Fruit fly (Drosophila melanogaster): ENCODE data around the gene AnxB10.
A peak's percentile ranks its signal among the peaks of the same experiment; 100 is the strongest.

The AnxB10 gene

DNA sequence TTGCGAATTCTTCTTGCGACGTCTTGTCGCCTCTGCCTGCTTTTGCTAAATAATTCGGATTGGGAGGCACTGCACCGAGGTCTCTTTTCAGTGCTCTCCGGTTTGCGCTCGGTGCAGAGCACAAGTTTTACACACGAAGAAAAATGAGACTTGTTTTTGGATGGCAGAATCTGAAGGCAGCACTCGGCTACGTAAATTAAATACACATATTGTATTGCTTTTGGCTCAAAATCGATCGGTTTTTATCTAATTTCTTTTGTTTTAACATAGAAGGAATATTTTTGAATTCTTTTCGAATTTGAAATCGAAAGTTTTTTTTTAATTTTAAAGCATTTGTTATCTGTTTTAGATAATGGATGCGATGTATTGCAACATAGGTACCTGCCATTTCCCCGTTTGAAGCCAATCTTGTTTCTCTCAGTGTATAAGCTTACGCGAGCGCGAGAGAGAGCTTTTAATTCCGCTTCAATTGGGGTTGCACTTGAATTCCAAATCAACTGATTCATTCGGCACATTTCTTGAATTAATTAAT is at the start of gene AnxB10 (continued):
- TF ChIP-seq CG16813 (GFP tag; IDR thresholded peaks at IDR 0.05; ENCODE audit: partially characterized antibody) (no peak), CG11723 (GFP tag; optimal IDR thresholded peaks at IDR 0.05) (peak; percentile 26), CG32772 (GFP tag; IDR thresholded peaks at IDR 0.05) (0 out of 2 replicates have a peak, but pooled peaks have one; percentile 25), Hmx (GFP tag; optimal IDR thresholded peaks at IDR 0.05) (no peak), CG5953 (GFP tag; IDR thresholded peaks at IDR 0.05) (no peak), zfh1 (GFP tag; IDR thresholded peaks at IDR 0.05) (0 out of 3 replicates have a peak, but pooled peaks have one; percentile 8), hb (GFP tag; IDR thresholded peaks at IDR 0.05; ENCODE audit: partially characterized antibody) (no peak), sr (GFP tag; IDR thresholded peaks at IDR 0.05) (no peak), Hmr (GFP tag; optimal IDR thresholded peaks at IDR 0.05) (no peak), so (GFP tag; IDR thresholded peaks at IDR 0.05) (peak; percentile 51; the same call in 1 of the 3 replicates), Xrp1 (GFP tag; IDR thresholded peaks at IDR 0.05) (peak; percentile 57; the same call in 1 of the 2 replicates), esg (GFP tag; conservative IDR thresholded peaks at IDR 0.05) (peak; percentile 58), gro (GFP tag; optimal IDR thresholded peaks at IDR 0.05) (no peak), CG3726 (GFP tag; IDR thresholded peaks at IDR 0.05) (no peak), gem (tag; optimal IDR thresholded peaks at IDR 0.05) (peak; percentile 74), CG8359 (GFP tag; optimal IDR thresholded peaks at IDR 0.05; ENCODE audit: borderline replicate concordance) (no peak), HmgD (GFP tag; optimal IDR thresholded peaks at IDR 0.05) (no peak), croc (GFP tag; conservative IDR thresholded peaks at IDR 0.05) (peak; percentile 26; the same call in 1 of the 3 replicates), Camta (GFP tag; optimal IDR thresholded peaks at IDR 0.05) (peak; percentile 24), wdn (GFP tag; IDR thresholded peaks at IDR 0.05) (no peak), Poxn (GFP tag; IDR thresholded peaks at IDR 0.05) (no peak), Dp (GFP tag; optimal IDR thresholded peaks at IDR 0.05) (no peak), hkb (optimal IDR thresholded peaks at IDR 0.05) (no peak), hkb (GFP tag; IDR thresholded peaks at IDR 0.05) (peak; percentile 67), pan (optimal IDR thresholded peaks at IDR 0.05) (no peak), pan (GFP tag; optimal IDR thresholded peaks at IDR 0.05 in 1 of 2, IDR thresholded peaks at IDR 0.05 in 1 of 2) (peak in 1 of 2 experiments; percentile 66), CG9609 (GFP tag; optimal IDR thresholded peaks at IDR 0.05) (peak; percentile 0), CG10274 (GFP tag; optimal IDR thresholded peaks at IDR 0.05) (peak; percentile 14), gcm (GFP tag; optimal IDR thresholded peaks at IDR 0.05) (peak; percentile 1), TFAM (GFP tag; optimal IDR thresholded peaks at IDR 0.05) (no peak), mam (GFP tag; optimal IDR thresholded peaks at IDR 0.05) (peak; percentile 56), CG2875 (GFP tag; optimal IDR thresholded peaks at IDR 0.05) (peak; percentile 35), otp (GFP tag; IDR thresholded peaks at IDR 0.05) (no peak), CG34376 (GFP tag; optimal IDR thresholded peaks at IDR 0.05) (no peak), CG4617 (GFP tag; optimal IDR thresholded peaks at IDR 0.05; ENCODE audit: borderline replicate concordance) (no peak), CG10209 (GFP tag; optimal IDR thresholded peaks at IDR 0.05) (peak; percentile 53), CG14965 (GFP tag; optimal IDR thresholded peaks at IDR 0.05; ENCODE audit: borderline replicate concordance) (no peak), usp (GFP tag; optimal IDR thresholded peaks at IDR 0.05) (no peak), Hr3 (GFP tag; optimal IDR thresholded peaks at IDR 0.05) (peak; percentile 26), CG4707 (GFP tag; optimal IDR thresholded peaks at IDR 0.05) (no peak), CG4730 (GFP tag; IDR thresholded peaks at IDR 0.05) (0 out of 2 replicates have a peak, but pooled peaks have one; percentile 47), Scr (GFP tag; IDR thresholded peaks at IDR 0.05; ENCODE audit: partially characterized antibody) (no peak), maf-S (GFP tag; optimal IDR thresholded peaks at IDR 0.05) (peak; percentile 12), bab2 (GFP tag; optimal IDR thresholded peaks at IDR 0.05) (peak; percentile 31), unc-4 (GFP tag; IDR thresholded peaks at IDR 0.05; ENCODE audit: partially characterized antibody) (no peak), NfI (GFP tag; optimal IDR thresholded peaks at IDR 0.05) (peak; percentile 37), CG6854 (GFP tag; optimal IDR thresholded peaks at IDR 0.05) (peak; percentile 60), Hey (tag; optimal IDR thresholded peaks at IDR 0.05) (no peak), Bteb2 (GFP tag; optimal IDR thresholded peaks at IDR 0.05) (no peak), gfzf (GFP tag; optimal IDR thresholded peaks at IDR 0.05) (no peak), H2.0 (GFP tag; IDR thresholded peaks at IDR 0.05) (no peak)

All from whole organism, embryonic.